Worm (Caenorhabditis elegans): ENCODE measurements around the gene C23F12.3.

DNA sequence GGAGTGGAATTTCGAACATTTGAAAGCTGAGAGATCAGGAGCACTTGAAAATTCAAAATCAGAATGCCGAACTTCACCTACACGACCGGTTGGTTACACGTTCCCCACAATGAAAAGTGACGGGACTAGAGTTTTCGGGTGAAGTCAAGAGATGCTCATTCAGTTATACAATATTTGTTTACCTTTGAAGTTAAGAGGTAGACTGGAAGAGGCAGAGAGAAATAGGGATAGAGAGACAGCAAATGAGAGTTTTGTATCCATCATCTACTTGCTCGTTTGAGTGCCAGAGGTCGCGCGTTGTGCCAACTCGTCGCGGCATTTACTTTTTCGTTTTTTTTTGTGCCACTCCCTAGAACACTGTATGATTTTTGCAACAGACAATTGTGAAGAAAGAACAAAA lies 19.3 kb downstream of the C23F12.3 start:
- TF ChIP-seq hmg-1.2 (GFP tag; IDR thresholded peaks at IDR 0.05) (no peak), sea-2 (GFP tag; IDR thresholded peaks at IDR 0.05) (no peak), pbrm-1 (GFP tag; IDR thresholded peaks at IDR 0.05) (no peak), B0035.1 (tag; optimal IDR thresholded peaks at IDR 0.05) (no peak), hrde-1 (tag; optimal IDR thresholded peaks at IDR 0.05; ENCODE audit: borderline replicate concordance) (no peak), pha-4 (tag; optimal IDR thresholded peaks at IDR 0.05) (no peak), nfya-1 (tag; optimal IDR thresholded peaks at IDR 0.05; ENCODE audit: borderline replicate concordance, insufficient read depth) (no peak), athp-1 (tag; optimal IDR thresholded peaks at IDR 0.05) (no peak), ceh-58 (GFP tag; IDR thresholded peaks at IDR 0.05) (no peak), rpc-1 (optimal IDR thresholded peaks at IDR 0.05) (no peak), rpc-1 (tag; optimal IDR thresholded peaks at IDR 0.05) (no peak), B0019.2 (GFP tag; conservative IDR thresholded peaks at IDR 0.05) (no peak), attf-3 (GFP tag; conservative IDR thresholded peaks at IDR 0.05) (no peak), T26A5.8 (tag; optimal IDR thresholded peaks at IDR 0.05) (no peak)

Measured in whole organism, young adult.